Fruit fly (Drosophila melanogaster) whole organism, prepupa: ENCODE data around the gene CG14931.

ENCODE experiments used
- Blimp-1 ChIP-seq: fragments of 200-800 bp; sonication (Bioruptor generic); optimal IDR thresholded peaks from 3 replicates; lab custom pipeline; 2017; ENCODE audit warnings: missing biosample characterization, missing genetic modification characterization, mild to moderate bottlenecking, moderate library complexity, missing genetic modification reagents
- CG10669 ChIP-seq: fragments of 200-800 bp; sonication (Bioruptor generic); optimal IDR thresholded peaks from 3 replicates; lab custom pipeline; 2018; ENCODE audit warnings: missing biosample characterization, mild to moderate bottlenecking, missing genetic modification characterization, moderate library complexity
- CG11294 ChIP-seq: fragments of 200-800 bp; sonication (Bioruptor generic); IDR thresholded peaks from 2 replicates; pipeline ENCODE4 v1.3.6; 2022; ENCODE audit warnings: missing biosample characterization, missing genetic modification characterization
- CG11902 ChIP-seq: fragments of 200-800 bp; sonication (Bioruptor generic); optimal IDR thresholded peaks from 3 replicates; lab custom pipeline; 2016; ENCODE audit warnings: missing biosample characterization, missing genetic modification characterization
- CG1621 ChIP-seq: fragments of 200-800 bp; sonication (Bioruptor generic); optimal IDR thresholded peaks from 3 replicates; lab custom pipeline; 2018; ENCODE audit warnings: missing biosample characterization, mild to moderate bottlenecking, missing genetic modification characterization
- CG16779 ChIP-seq: fragments of 200-800 bp; sonication (Bioruptor generic); optimal IDR thresholded peaks from 3 replicates; lab custom pipeline; 2017; ENCODE audit warnings: missing biosample characterization, mild to moderate bottlenecking, missing genetic modification characterization
- CG3032 ChIP-seq: fragments of 200-800 bp; optimal IDR thresholded peaks from 2 replicates; lab custom pipeline; 2019; ENCODE audit warnings: missing biosample characterization, mild to moderate bottlenecking, missing genetic modification characterization, moderate library complexity
- CG31627 ChIP-seq: fragments of 200-800 bp; sonication (Bioruptor generic); optimal IDR thresholded peaks from 3 replicates; lab custom pipeline; 2016; ENCODE audit warnings: missing biosample characterization, missing genetic modification characterization
- CG32006 ChIP-seq: fragments of 200-800 bp; sonication (Bioruptor generic); optimal IDR thresholded peaks from 3 replicates; lab custom pipeline; 2017; ENCODE audit warnings: missing biosample characterization, mild to moderate bottlenecking, missing genetic modification characterization
- CG3919 ChIP-seq: fragments of 200-800 bp; sonication (Bioruptor generic); optimal IDR thresholded peaks from 3 replicates; lab custom pipeline; 2016; ENCODE audit warnings: missing biosample characterization, missing genetic modification characterization
- CG6163 ChIP-seq: fragments of 200-800 bp; sonication (Bioruptor generic); IDR thresholded peaks from 3 replicates; pipeline ENCODE4 v1.3.6; 2022; ENCODE audit warnings: missing biosample characterization, missing genetic modification characterization
- CG6276 ChIP-seq: fragments of 200-800 bp; sonication (Bioruptor generic); optimal IDR thresholded peaks from 2 replicates; lab custom pipeline; 2017; ENCODE audit warnings: missing biosample characterization, mild to moderate bottlenecking, missing genetic modification characterization
- CG6792 ChIP-seq: fragments of 200-800 bp; sonication (Bioruptor generic); optimal IDR thresholded peaks from 3 replicates; lab custom pipeline; 2016; ENCODE audit warnings: missing biosample characterization, missing genetic modification characterization
- CG6808 ChIP-seq: fragments of 200-800 bp; sonication (Bioruptor generic); optimal IDR thresholded peaks from 3 replicates; lab custom pipeline; 2017; ENCODE audit warnings: missing biosample characterization, missing genetic modification characterization, mild to moderate bottlenecking, moderate library complexity, missing genetic modification reagents
- CG8319 ChIP-seq: fragments of 200-800 bp; sonication (Bioruptor generic); optimal IDR thresholded peaks from 3 replicates; lab custom pipeline; 2016; ENCODE audit warnings: missing biosample characterization, missing genetic modification characterization
- CG9139 ChIP-seq: fragments of 200-800 bp; sonication (Bioruptor generic); optimal IDR thresholded peaks from 3 replicates; lab custom pipeline; 2017; ENCODE audit warnings: missing biosample characterization, mild to moderate bottlenecking, missing genetic modification characterization
- Eip75B ChIP-seq: fragments of 200-800 bp; sonication (Bioruptor generic); optimal IDR thresholded peaks from 3 replicates; lab custom pipeline; 2016; ENCODE audit warnings: missing biosample characterization, missing genetic modification characterization
- Eip78C ChIP-seq: fragments of 200-800 bp; sonication (Bioruptor generic); peaks from one replicate; lab custom pipeline; 2016; ENCODE audit warnings: missing biosample characterization, missing genetic modification characterization
- Eip93F ChIP-seq: fragments of 200-800 bp; sonication (Bioruptor generic); optimal IDR thresholded peaks from 2 replicates; lab custom pipeline; 2016; ENCODE audit warnings: missing biosample characterization, mild to moderate bottlenecking, missing genetic modification characterization
- Ets96B ChIP-seq: fragments of 200-800 bp; optimal IDR thresholded peaks from 2 replicates; lab custom pipeline; 2019; ENCODE audit warnings: missing biosample characterization, mild to moderate bottlenecking, missing genetic modification characterization, moderate library complexity
- Gug ChIP-seq: fragments of 200-800 bp; sonication (Bioruptor generic); IDR thresholded peaks from 2 replicates; pipeline ENCODE4 v1.3.6; 2022; ENCODE audit warnings: missing biosample characterization, missing genetic modification characterization
- Hr39 ChIP-seq: fragments of 200-800 bp; sonication (Bioruptor generic); optimal IDR thresholded peaks from 2 replicates; lab custom pipeline; 2016; ENCODE audit warnings: missing biosample characterization, missing genetic modification characterization
- Hr4 ChIP-seq: fragments of 200-800 bp; sonication (Bioruptor generic); optimal IDR thresholded peaks from 3 replicates; lab custom pipeline; 2016; ENCODE audit warnings: missing biosample characterization, missing genetic modification characterization
- Lpt ChIP-seq: fragments of 200-800 bp; sonication (Bioruptor generic); optimal IDR thresholded peaks from 3 replicates; lab custom pipeline; 2016; ENCODE audit warnings: missing biosample characterization, missing genetic modification characterization
- OdsH ChIP-seq: fragments of 200-800 bp; sonication (Bioruptor generic); optimal IDR thresholded peaks from 3 replicates; lab custom pipeline; 2016; ENCODE audit warnings: missing biosample characterization, missing genetic modification characterization
- Smox ChIP-seq: fragments of 200-800 bp; sonication (Bioruptor generic); optimal IDR thresholded peaks from 3 replicates; lab custom pipeline; 2016; ENCODE audit warnings: missing biosample characterization, missing genetic modification characterization
- Sox14 ChIP-seq: fragments of 200-800 bp; sonication (Bioruptor generic); optimal IDR thresholded peaks from 3 replicates; lab custom pipeline; 2016; ENCODE audit warnings: missing biosample characterization, missing genetic modification characterization
- Sox15 ChIP-seq: fragments of 200-800 bp; sonication (Bioruptor generic); optimal IDR thresholded peaks from 3 replicates; lab custom pipeline; 2016; ENCODE audit warnings: missing biosample characterization, missing genetic modification characterization
- achi ChIP-seq: fragments of 200-800 bp; sonication (Bioruptor generic); optimal IDR thresholded peaks from 3 replicates; lab custom pipeline; 2016; ENCODE audit warnings: missing biosample characterization, missing genetic modification characterization
- acj6 ChIP-seq: fragments of 200-800 bp; sonication (Bioruptor generic); optimal IDR thresholded peaks from 3 replicates; lab custom pipeline; 2016; ENCODE audit warnings: missing biosample characterization, missing genetic modification characterization
- dac ChIP-seq: fragments of 200-800 bp; sonication (Bioruptor generic); optimal IDR thresholded peaks from 2 replicates; lab custom pipeline; 2017; ENCODE audit warnings: missing biosample characterization, mild to moderate bottlenecking, missing genetic modification characterization
- esn ChIP-seq: fragments of 200-800 bp; sonication (Bioruptor generic); optimal IDR thresholded peaks from 2 replicates; lab custom pipeline; 2016; ENCODE audit warnings: missing biosample characterization, mild to moderate bottlenecking, missing genetic modification characterization, moderate library complexity
- fd59A ChIP-seq: fragments of 200-800 bp; sonication (Bioruptor generic); optimal IDR thresholded peaks from 2 replicates; lab custom pipeline; 2017; ENCODE audit warnings: missing biosample characterization, mild to moderate bottlenecking, missing genetic modification characterization, missing genetic modification reagents
- fkh ChIP-seq: fragments of 200-800 bp; sonication (Bioruptor generic); optimal IDR thresholded peaks from 3 replicates; lab custom pipeline; 2017; ENCODE audit warnings: missing biosample characterization, mild to moderate bottlenecking, missing genetic modification characterization, moderate library complexity
- lz ChIP-seq: fragments of 200-800 bp; sonication (Bioruptor generic); optimal IDR thresholded peaks from 3 replicates; lab custom pipeline; 2016; ENCODE audit warnings: missing biosample characterization, missing genetic modification characterization
- net ChIP-seq: fragments of 200-800 bp; sonication (Bioruptor generic); optimal IDR thresholded peaks from 3 replicates; lab custom pipeline; 2016; ENCODE audit warnings: missing biosample characterization, missing genetic modification characterization
- pdm3 ChIP-seq: fragments of 200-800 bp; sonication (Bioruptor generic); optimal IDR thresholded peaks from 3 replicates; lab custom pipeline; 2016; ENCODE audit warnings: missing biosample characterization, missing genetic modification characterization
- salr ChIP-seq, 2 experiments: fragments of 200-800 bp; sonication (Bioruptor generic); optimal IDR thresholded peaks; 3 replicates each; lab custom pipeline; 2016 to 2018; ENCODE audit warnings: missing biosample characterization in 2 of 2, missing genetic modification characterization in 2 of 2, mild to moderate bottlenecking in 1 of 2
- ss ChIP-seq, 2 experiments: fragments of 200-800 bp; sonication (Bioruptor generic); optimal IDR thresholded peaks; 2 replicates in 1 of 2; 3 replicates in 1 of 2; lab custom pipeline; 2017 to 2018; ENCODE audit warnings: mild to moderate bottlenecking in 2 of 2, missing biosample characterization in 2 of 2, missing genetic modification characterization in 2 of 2, moderate library complexity in 1 of 2
- svp ChIP-seq: fragments of 200-800 bp; sonication (Bioruptor generic); peaks from one replicate; lab custom pipeline; 2016; ENCODE audit warnings: missing biosample characterization, missing genetic modification characterization
- topi ChIP-seq: fragments of 200-800 bp; sonication (Bioruptor generic); optimal IDR thresholded peaks from 3 replicates; lab custom pipeline; 2016; ENCODE audit warnings: missing biosample characterization, missing genetic modification characterization

Gene CG14931

DNA sequence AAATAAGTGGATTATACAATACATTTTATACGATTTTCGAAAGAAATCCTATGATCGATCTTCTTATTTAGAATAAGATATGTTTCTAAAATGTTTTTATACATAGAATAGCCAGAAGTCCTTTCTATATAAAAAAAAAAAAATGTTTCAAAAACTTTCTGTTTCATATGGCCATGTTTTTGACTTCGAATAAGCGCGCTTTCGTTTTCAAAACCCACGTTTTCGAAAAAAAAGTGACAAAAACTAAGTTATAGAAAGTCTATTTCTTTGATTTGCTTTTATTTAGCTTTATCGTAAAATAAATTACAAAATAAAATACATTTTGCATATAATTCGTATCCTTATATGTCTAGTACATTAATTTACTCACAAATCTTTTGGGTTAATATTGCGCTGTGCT lies 21.7 kb downstream of the CG14931 start:
- TF ChIP-seq CG6163 (GFP tag; lab: Robert Waterston, UW): no peak
- no peak for TF ChIP-seq CG3032
- no peak for TF ChIP-seq Hr39 (GFP tag; lab: Kevin White, UChicago)
- no peak for TF ChIP-seq topi
- TF ChIP-seq ss (GFP tag; optimal IDR thresholded peaks at IDR 0.05; lab: Kevin White, UChicago): no peak
- TF ChIP-seq fd59A (GFP tag; lab: Kevin White, UChicago): no peak
- TF ChIP-seq Hr4: no peak
- TF ChIP-seq CG6808 (GFP tag; lab: Kevin White, UChicago): no peak
- no peak for TF ChIP-seq fkh (GFP tag; lab: Kevin White, UChicago)
- TF ChIP-seq achi: no peak
- TF ChIP-seq Gug (GFP tag; lab: Robert Waterston, UW): no peak
- no peak for TF ChIP-seq Smox
- TF ChIP-seq Sox14: no peak
- no peak for TF ChIP-seq CG1621 (tag; lab: Kevin White, UChicago)
- no peak for TF ChIP-seq esn (GFP tag; lab: Kevin White, UChicago)
- TF ChIP-seq CG11902: no peak
- no peak for TF ChIP-seq Sox15 (GFP tag; lab: Kevin White, UChicago)
- TF ChIP-seq CG31627 (GFP tag; lab: Kevin White, UChicago): no peak
- no peak for TF ChIP-seq Blimp-1 (GFP tag; lab: Kevin White, UChicago)

DNA sequence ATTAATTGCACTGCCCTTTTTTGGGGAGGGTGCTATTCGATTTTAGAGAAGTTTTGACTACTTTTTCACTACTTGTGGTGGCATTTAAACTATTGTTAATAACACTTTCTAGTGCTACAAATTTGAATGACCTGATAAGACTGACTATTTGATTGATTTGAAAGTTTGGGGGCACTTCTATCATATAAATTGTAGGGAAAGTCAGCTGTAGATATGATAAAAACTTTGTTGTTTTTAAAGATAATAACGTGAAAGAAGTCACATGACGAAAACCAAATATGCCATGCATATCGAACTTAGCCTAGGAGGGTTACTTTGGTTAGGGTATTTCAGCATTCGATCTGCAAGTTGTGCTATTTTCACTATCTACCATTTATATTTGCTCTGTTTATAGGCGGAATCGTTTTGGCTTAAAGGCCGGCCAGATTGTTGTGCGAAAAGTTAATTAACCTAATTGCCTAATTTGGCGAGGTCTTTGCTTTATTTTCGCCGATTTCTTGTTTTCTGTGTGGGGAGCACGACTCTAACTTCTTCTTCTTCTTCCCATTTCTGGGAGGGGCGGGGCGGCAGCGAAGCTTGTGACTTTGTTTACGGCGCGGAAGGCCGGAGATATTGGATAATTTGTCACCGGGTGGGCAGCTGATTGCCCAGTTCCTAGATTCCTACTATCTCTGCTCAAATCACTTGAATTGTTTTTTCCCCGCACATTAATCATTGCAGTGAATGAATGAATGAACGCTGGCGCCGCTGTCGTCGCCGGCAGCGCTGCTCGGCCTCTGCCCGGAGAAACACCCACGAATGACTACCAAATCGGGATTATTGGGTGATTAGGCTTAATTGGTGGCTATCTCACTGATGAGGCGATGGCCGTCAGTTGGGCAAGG lies 24.9 kb downstream of the CG14931 start:
- TF ChIP-seq Eip78C (GFP tag; lab: Kevin White, UChicago) (peak; percentile 82), CG32006 (GFP tag; lab: Kevin White, UChicago) (peak; percentile 40), Hr39 (GFP tag; lab: Kevin White, UChicago) (no peak), Hr4 (peak; percentile 12)

DNA sequence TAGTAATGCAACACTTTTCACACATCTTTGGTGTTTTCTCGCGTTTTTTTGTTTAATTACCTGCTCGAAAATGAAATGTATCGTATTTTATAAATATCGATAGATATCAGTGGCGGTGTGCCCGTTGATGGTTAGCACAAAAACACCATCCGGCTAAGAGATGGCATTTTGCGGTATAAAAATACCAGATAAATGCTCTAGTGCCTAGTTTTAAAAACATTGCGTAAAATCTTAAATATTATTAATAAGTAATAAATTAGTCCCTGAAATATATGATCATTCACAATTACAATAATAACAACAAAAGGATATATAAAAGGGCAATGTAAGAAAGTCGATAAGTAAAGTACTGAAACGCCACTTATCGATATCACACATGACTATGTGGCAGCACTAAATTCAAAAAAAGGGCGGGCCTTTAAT lies 25.5 kb downstream of the CG14931 start, which contains the start of gene CycY:
TSS of gene CycY (minus strand) at position 116 of the 423 bp plus-strand sequence.
- no peak for TF ChIP-seq Hr39 (GFP tag; lab: Kevin White, UChicago)
- TF ChIP-seq Hr4: peak; percentile 5
- TF ChIP-seq Eip78C (GFP tag; lab: Kevin White, UChicago): peak; percentile 71
- TF ChIP-seq svp (GFP tag; lab: Kevin White, UChicago): peak; percentile 45
- TF ChIP-seq acj6: no peak

DNA sequence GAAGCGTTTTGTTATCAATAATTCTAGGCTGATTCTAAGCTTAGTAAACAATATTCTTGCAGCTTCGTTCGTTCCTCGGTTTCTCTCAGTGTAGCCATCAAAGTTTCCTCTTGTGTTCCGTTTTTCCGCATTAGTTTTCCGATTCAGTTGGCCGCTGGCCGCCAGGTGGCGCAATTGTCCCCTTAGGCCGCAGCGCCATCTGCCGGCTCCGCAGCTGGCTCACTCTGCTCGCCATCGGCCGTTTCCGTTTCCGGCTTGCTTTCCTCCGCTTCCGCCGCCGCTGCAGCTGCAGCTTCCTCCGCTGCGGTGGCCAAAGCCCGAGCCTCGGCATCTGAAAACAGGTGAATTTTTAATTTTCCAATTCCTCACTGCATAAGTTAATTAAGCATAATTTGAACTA lies 28.2 kb downstream of the CG14931 start:
- TF ChIP-seq acj6 (peak; percentile 50), Lpt (GFP tag; lab: Kevin White, UChicago) (peak; percentile 33), CG32006 (GFP tag; lab: Kevin White, UChicago) (peak; percentile 47), dac (no peak), pdm3 (GFP tag; lab: Kevin White, UChicago) (peak; percentile 66), Sox14 (no peak), ss (GFP tag; optimal IDR thresholded peaks at IDR 0.05; lab: Kevin White, UChicago) (peak; percentile 65 to 81), OdsH (peak; percentile 66), Smox (peak; percentile 32), CG3919 (GFP tag; lab: Kevin White, UChicago) (peak; percentile 88), achi (peak; percentile 62), lz (GFP tag; lab: Kevin White, UChicago) (peak; percentile 38), CG8319 (GFP tag; lab: Kevin White, UChicago) (peak; percentile 44), Hr4 (no peak), CG6276 (no peak), CG11294 (GFP tag; lab: Robert Waterston, UW) (peak; percentile 55), CG10669 (peak; percentile 77), fkh (GFP tag; lab: Kevin White, UChicago) (peak; percentile 89), CG1621 (tag; lab: Kevin White, UChicago) (peak; percentile 75), salr (GFP tag; optimal IDR thresholded peaks at IDR 0.05; lab: Kevin White, UChicago) (peak; percentile 40 to 58), Ets96B (peak; percentile 47), Sox15 (GFP tag; lab: Kevin White, UChicago) (no peak), CG16779 (tag; lab: Kevin White, UChicago) (peak; percentile 20), CG6808 (GFP tag; lab: Kevin White, UChicago) (peak; percentile 75), CG6792 (GFP tag; lab: Kevin White, UChicago) (peak; percentile 52), CG9139 (GFP tag; lab: Kevin White, UChicago) (peak; percentile 81), Eip75B (GFP tag; lab: Kevin White, UChicago) (peak; percentile 69), topi (peak; percentile 60), Blimp-1 (GFP tag; lab: Kevin White, UChicago) (peak; percentile 25), CG11902 (no peak), Hr39 (GFP tag; lab: Kevin White, UChicago) (no peak), net (GFP tag; lab: Kevin White, UChicago) (peak; percentile 59), CG6163 (GFP tag; lab: Robert Waterston, UW) (peak; percentile 86), Eip93F (GFP tag; lab: Kevin White, UChicago) (no peak)
